Fruit fly (Drosophila melanogaster) whole organism, adult: ENCODE measurements around the gene CG31406.

Experiments used
- CG11617 ChIP-seq: fragments of 200-800 bp; sonication (Bioruptor generic); optimal IDR thresholded peaks from 2 replicates; lab custom pipeline; 2017; ENCODE audit warnings: mild to moderate bottlenecking, missing biosample characterization, missing genetic modification reagents, missing genetic modification characterization
- CG12768 ChIP-seq: fragments of 200-800 bp; sonication (Bioruptor generic); optimal IDR thresholded peaks from 2 replicates; lab custom pipeline; 2017; ENCODE audit warnings: missing biosample characterization, missing genetic modification characterization, mild to moderate bottlenecking, moderate library complexity, missing genetic modification reagents
- CG14711 ChIP-seq: fragments of 200-800 bp; sonication (Bioruptor generic); optimal IDR thresholded peaks from 2 replicates; lab custom pipeline; 2018; ENCODE audit warnings: missing biosample characterization, mild to moderate bottlenecking, missing genetic modification characterization, moderate library complexity
- CG1620 ChIP-seq: fragments of 200-800 bp; sonication (Bioruptor generic); optimal IDR thresholded peaks from 2 replicates; lab custom pipeline; 2016; ENCODE audit warnings: missing biosample characterization, missing genetic modification characterization
- CG33017 ChIP-seq: fragments of 200-800 bp; sonication (Bioruptor generic); optimal IDR thresholded peaks from 2 replicates; lab custom pipeline; 2018; ENCODE audit warnings: missing biosample characterization, mild to moderate bottlenecking, missing genetic modification characterization, moderate library complexity
- CG5204 ChIP-seq: fragments of 200-800 bp; sonication (Bioruptor generic); optimal IDR thresholded peaks from 2 replicates; lab custom pipeline; 2016; ENCODE audit warnings: missing biosample characterization, missing genetic modification characterization
- CG7045 ChIP-seq: fragments of 200-800 bp; sonication (Bioruptor generic); optimal IDR thresholded peaks from 2 replicates; lab custom pipeline; 2017; ENCODE audit warnings: missing biosample characterization, mild to moderate bottlenecking, missing genetic modification characterization
- CG7101 ChIP-seq: fragments of 200-800 bp; sonication (Bioruptor generic); optimal IDR thresholded peaks from 2 replicates; lab custom pipeline; 2018; ENCODE audit warnings: missing biosample characterization, mild to moderate bottlenecking, missing genetic modification characterization, moderate library complexity
- Clk ChIP-seq: fragments of 200-800 bp; sonication (Bioruptor generic); optimal IDR thresholded peaks from 2 replicates; lab custom pipeline; 2017; ENCODE audit warnings: missing biosample characterization, missing genetic modification characterization
- Crg-1 ChIP-seq: fragments of 200-800 bp; sonication (Bioruptor generic); optimal IDR thresholded peaks from 2 replicates; lab custom pipeline; 2016; ENCODE audit warnings: missing biosample characterization, missing genetic modification characterization
- Hr96 ChIP-seq: fragments of 200-800 bp; sonication (Bioruptor generic); optimal IDR thresholded peaks from 2 replicates; lab custom pipeline; 2016; ENCODE audit warnings: missing biosample characterization, missing genetic modification characterization
- Mnt ChIP-seq: fragments of 200-800 bp; sonication (Bioruptor generic); optimal IDR thresholded peaks from 2 replicates; lab custom pipeline; 2016; ENCODE audit warnings: missing biosample characterization, mild to moderate bottlenecking, missing genetic modification characterization
- bab1 ChIP-seq: fragments of 200-800 bp; sonication (Bioruptor generic); optimal IDR thresholded peaks from 3 replicates; lab custom pipeline; 2019; ENCODE audit warnings: missing biosample characterization, mild to moderate bottlenecking, missing genetic modification characterization, moderate library complexity
- cic ChIP-seq: fragments of 200-800 bp; sonication (Bioruptor generic); optimal IDR thresholded peaks from 2 replicates; lab custom pipeline; 2017; ENCODE audit warnings: missing biosample characterization, mild to moderate bottlenecking, missing genetic modification characterization, moderate library complexity
- cnc ChIP-seq, 2 experiments: fragments of >200 bp; optimal IDR thresholded peaks; 2 replicates each; lab custom pipeline; 2017
- kay ChIP-seq: fragments of 200-800 bp; sonication (Bioruptor generic); peaks from one replicate; lab custom pipeline; 2016; ENCODE audit warnings: missing biosample characterization, missing genetic modification characterization, borderline replicate concordance
- ovo ChIP-seq: fragments of 200-800 bp; sonication (Bioruptor generic); optimal IDR thresholded peaks from 2 replicates; lab custom pipeline; 2016; ENCODE audit warnings: missing biosample characterization, missing genetic modification characterization
- pad ChIP-seq: fragments of 200-800 bp; sonication (Bioruptor generic); optimal IDR thresholded peaks from 3 replicates; lab custom pipeline; 2017; ENCODE audit warnings: missing biosample characterization, missing genetic modification characterization, mild to moderate bottlenecking, moderate library complexity, missing genetic modification reagents
- tj ChIP-seq: fragments of 200-800 bp; sonication (Bioruptor generic); optimal IDR thresholded peaks from 3 replicates; lab custom pipeline; 2017; ENCODE audit warnings: missing biosample characterization, mild to moderate bottlenecking, missing genetic modification characterization, moderate library complexity
- toe ChIP-seq: fragments of 200-800 bp; sonication (Bioruptor generic); optimal IDR thresholded peaks from 2 replicates; lab custom pipeline; 2016; ENCODE audit warnings: missing biosample characterization, missing genetic modification characterization

Gene CG31406

dm6 chr3R:10380979-10381378, 32.4 kb downstream of the CG31406 start:
- peak; percentile 16 for TF ChIP-seq Mnt (GFP tag; lab: Kevin White, UChicago)

dm6 chr3R:10388128-10389026, 39.8 kb downstream of the CG31406 start, which contains the start of gene cwo:
TSS of gene cwo (plus strand) at chr3R:10388258.
- TF ChIP-seq CG7045 (GFP tag; lab: Kevin White, UChicago) (peak; percentile 13), Hr96 (no peak), ovo (no peak), CG33017 (peak; percentile 41), kay (GFP tag; lab: Kevin White, UChicago) (peak; percentile 88), CG12768 (peak; percentile 58), Crg-1 (peak; percentile 26), tj (GFP tag; lab: Kevin White, UChicago) (peak; percentile 48), pad (GFP tag; lab: Kevin White, UChicago) (peak; percentile 20), CG7101 (tag; lab: Kevin White, UChicago) (peak; percentile 48), CG5204 (GFP tag; lab: Kevin White, UChicago) (no peak), cnc (optimal IDR thresholded peaks at IDR 0.05; lab: Kevin White, UChicago) (peak; percentile 84 to 95), cic (GFP tag; lab: Kevin White, UChicago) (peak; percentile 84), bab1 (peak; percentile 12), CG1620 (GFP tag; lab: Kevin White, UChicago) (no peak), Mnt (GFP tag; lab: Kevin White, UChicago) (peak; percentile 62), CG11617 (GFP tag; lab: Kevin White, UChicago) (no peak), Clk (GFP tag; lab: Kevin White, UChicago) (no peak), toe (GFP tag; lab: Kevin White, UChicago) (no peak), CG14711 (peak; percentile 34)

- TF ChIP-seq CG7045 (GFP tag; lab: Kevin White, UChicago) (no peak), cnc (optimal IDR thresholded peaks at IDR 0.05; lab: Kevin White, UChicago) (no peak), toe (GFP tag; lab: Kevin White, UChicago) (no peak), Clk (GFP tag; lab: Kevin White, UChicago) (no peak), CG33017 (no peak), kay (GFP tag; lab: Kevin White, UChicago) (no peak), ovo (no peak), CG14711 (no peak), Crg-1 (no peak), CG5204 (GFP tag; lab: Kevin White, UChicago) (no peak), Hr96 (no peak), Mnt (GFP tag; lab: Kevin White, UChicago) (no peak), cic (GFP tag; lab: Kevin White, UChicago) (no peak)
These were observed 40.5 kb downstream of the CG31406 start for dm6 chr3R:10389027-10389465.

dm6 chr3R:10389877-10390468, 41.4 kb downstream of the CG31406 start:
- TF ChIP-seq CG5204 (GFP tag; lab: Kevin White, UChicago), result no peak
- no peak for TF ChIP-seq CG33017

dm6 chr3R:10390914-10391377, 42.4 kb downstream of the CG31406 start:
- TF ChIP-seq CG1620 (GFP tag; lab: Kevin White, UChicago) (peak; percentile 65), Mnt (GFP tag; lab: Kevin White, UChicago) (peak; percentile 80), CG33017 (peak; percentile 76), CG14711 (peak; percentile 77), CG7045 (GFP tag; lab: Kevin White, UChicago) (peak; percentile 83), CG11617 (GFP tag; lab: Kevin White, UChicago) (peak; percentile 56), Clk (GFP tag; lab: Kevin White, UChicago) (peak; percentile 38), kay (GFP tag; lab: Kevin White, UChicago) (peak; percentile 93), CG7101 (tag; lab: Kevin White, UChicago) (peak; percentile 76), Crg-1 (peak; percentile 28), pad (GFP tag; lab: Kevin White, UChicago) (peak; percentile 53), tj (GFP tag; lab: Kevin White, UChicago) (peak; percentile 21), Hr96 (peak; percentile 4), ovo (peak; percentile 75), CG12768 (peak; percentile 62), cic (GFP tag; lab: Kevin White, UChicago) (peak; percentile 98), CG5204 (GFP tag; lab: Kevin White, UChicago) (peak; percentile 24), toe (GFP tag; lab: Kevin White, UChicago) (peak; percentile 40), bab1 (no peak), cnc (optimal IDR thresholded peaks at IDR 0.05; lab: Kevin White, UChicago) (no peak)

dm6 chr3R:10391863-10392538, 43.4 kb downstream of the CG31406 start:
- TF ChIP-seq bab1 (no peak), tj (GFP tag; lab: Kevin White, UChicago) (peak; percentile 29), cic (GFP tag; lab: Kevin White, UChicago) (peak; percentile 64), Clk (GFP tag; lab: Kevin White, UChicago) (no peak), CG5204 (GFP tag; lab: Kevin White, UChicago) (no peak), kay (GFP tag; lab: Kevin White, UChicago) (peak; percentile 76)
